Fruit fly (Drosophila melanogaster): Measurements from ENCODE around the gene Cpr65Ay.
A peak's percentile ranks its signal among the peaks of the same experiment; 100 is the strongest.

Cpr65Ay gene

DNA sequence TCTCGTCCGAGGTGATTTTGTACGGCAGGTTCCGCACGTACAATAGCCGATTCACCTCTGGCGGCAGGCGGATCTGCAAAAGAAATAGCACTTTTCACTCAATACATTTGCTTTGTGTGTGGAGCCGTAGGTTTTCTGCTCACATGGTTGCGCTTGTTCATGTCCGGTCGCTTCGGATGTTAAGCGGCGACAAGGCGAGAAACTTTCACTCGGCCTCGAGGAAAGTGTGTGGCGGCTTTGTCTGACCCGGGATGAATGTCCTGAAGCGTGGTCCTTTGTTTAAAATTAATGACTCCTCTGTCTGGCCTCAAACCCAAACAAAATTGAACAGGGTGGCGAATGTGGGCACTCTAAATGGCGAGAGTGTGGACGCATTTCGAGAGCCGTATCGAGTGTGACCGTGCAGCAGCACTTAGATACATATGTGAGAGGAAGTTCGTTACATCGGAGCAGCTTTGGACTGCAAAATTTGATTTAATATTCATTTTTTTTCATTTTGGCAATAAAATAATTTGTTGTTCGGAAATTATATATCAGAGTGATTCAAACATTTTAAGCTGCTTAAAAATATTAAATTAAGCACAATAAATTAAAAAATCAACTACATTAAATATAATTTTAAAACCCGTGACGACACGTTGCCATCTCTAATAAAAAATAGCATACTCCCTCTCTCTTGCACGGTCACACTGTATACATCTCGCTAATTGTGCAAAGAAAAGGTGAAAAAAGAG is 34.6 kb upstream of the Cpr65Ay start, which contains the start of the genes Sf3b6 and Tnpo (continued):
- TF ChIP-seq CG10979 (tag; optimal IDR thresholded peaks at IDR 0.05) (peak; percentile 71), CG12104 (GFP tag; optimal IDR thresholded peaks at IDR 0.05) (peak; percentile 84), eve (GFP tag; optimal IDR thresholded peaks at IDR 0.05) (no peak), CG42726 (GFP tag; IDR thresholded peaks at IDR 0.05; ENCODE audit: partially characterized antibody) (0 out of 2 replicates have a peak, but pooled peaks have one; percentile 31), Hsf (GFP tag; optimal IDR thresholded peaks at IDR 0.05) (peak; percentile 84), CG4282 (GFP tag; optimal IDR thresholded peaks at IDR 0.05) (peak; percentile 34), H15 (GFP tag; IDR thresholded peaks at IDR 0.05) (peak; percentile 69; the same call in 2 of the 3 replicates), chn (GFP tag; optimal IDR thresholded peaks at IDR 0.05) (peak; percentile 66), Gsc (GFP tag; IDR thresholded peaks at IDR 0.05) (no peak; the same call in 1 of the 2 replicates), disco-r (GFP tag; optimal IDR thresholded peaks at IDR 0.05) (peak; percentile 33), CG7271 (tag; optimal IDR thresholded peaks at IDR 0.05) (peak; percentile 54), Hr51 (GFP tag; optimal IDR thresholded peaks at IDR 0.05) (peak in 1 of 2 experiments; percentile 55), Xrp1 (GFP tag; IDR thresholded peaks at IDR 0.05) (peak; percentile 82), trem (tag; optimal IDR thresholded peaks at IDR 0.05) (peak; percentile 85), HmgZ (tag; optimal IDR thresholded peaks at IDR 0.05) (peak; percentile 66), CG17361 (GFP tag; IDR thresholded peaks at IDR 0.05) (no peak; the same call in 1 of the 3 replicates), CG34376 (GFP tag; optimal IDR thresholded peaks at IDR 0.05) (peak; percentile 65), CG17612 (GFP tag; IDR thresholded peaks at IDR 0.05) (no peak), CkIIα-i1 (GFP tag; IDR thresholded peaks at IDR 0.05) (no peak), Bgb (GFP tag; IDR thresholded peaks at IDR 0.05; ENCODE audit: partially characterized antibody) (peak; percentile 56; the same call in 1 of the 2 replicates), bbx (GFP tag; IDR thresholded peaks at IDR 0.05; ENCODE audit: partially characterized antibody) (0 out of 2 replicates have a peak, but pooled peaks have one; percentile 17), Rx (GFP tag; IDR thresholded peaks at IDR 0.05) (peak; percentile 75), btn (GFP tag; optimal IDR thresholded peaks at IDR 0.05) (no peak), tio (GFP tag; optimal IDR thresholded peaks at IDR 0.05) (peak; percentile 84), CG7745 (tag; optimal IDR thresholded peaks at IDR 0.05) (no peak), CG2712 (tag; optimal IDR thresholded peaks at IDR 0.05) (peak; percentile 88), ash1 (GFP tag; optimal IDR thresholded peaks at IDR 0.05) (no peak), MTF-1 (GFP tag; optimal IDR thresholded peaks at IDR 0.05; ENCODE audit: borderline replicate concordance) (no peak), BEAF-32 (GFP tag; optimal IDR thresholded peaks at IDR 0.05) (peak; percentile 89), CG9609 (GFP tag; optimal IDR thresholded peaks at IDR 0.05) (peak; percentile 81), Taf1 (GFP tag; IDR thresholded peaks at IDR 0.05) (peak; percentile 68; the same call in 1 of the 2 replicates), Awh (GFP tag; IDR thresholded peaks at IDR 0.05) (peak; percentile 50), CG17912 (GFP tag; optimal IDR thresholded peaks at IDR 0.05) (no peak), CG13424 (tag; optimal IDR thresholded peaks at IDR 0.05) (peak; percentile 90), CG10147 (GFP tag; optimal IDR thresholded peaks at IDR 0.05) (no peak), jigr1 (GFP tag; IDR thresholded peaks at IDR 0.05) (peak; percentile 85), CG13123 (GFP tag; optimal IDR thresholded peaks at IDR 0.05) (peak; percentile 63), CG17385 (GFP tag; optimal IDR thresholded peaks at IDR 0.05) (no peak), CG18476 (GFP tag; optimal IDR thresholded peaks at IDR 0.05) (peak; percentile 67), CG2116 (GFP tag; optimal IDR thresholded peaks at IDR 0.05) (peak; percentile 69), tup (GFP tag; optimal IDR thresholded peaks at IDR 0.05) (peak; percentile 21), sna (GFP tag; IDR thresholded peaks at IDR 0.05; ENCODE audit: partially characterized antibody) (peak; percentile 61; the same call in 1 of the 2 replicates), MESR4 (GFP tag; optimal IDR thresholded peaks at IDR 0.05) (peak; percentile 53), Dp (GFP tag; optimal IDR thresholded peaks at IDR 0.05) (peak; percentile 21), CG15269 (tag; optimal IDR thresholded peaks at IDR 0.05) (no peak), Dll (GFP tag; IDR thresholded peaks at IDR 0.05; ENCODE audit: partially characterized antibody) (peak; percentile 84), sima (GFP tag; optimal IDR thresholded peaks at IDR 0.05) (no peak), gce (GFP tag; IDR thresholded peaks at IDR 0.05) (peak; percentile 40; the same call in 1 of the 3 replicates)
